Worm (Caenorhabditis elegans) whole organism, midembryonic: ENCODE measurements around the gene clec-22.

Experiments
- T22C8.4 ChIP-seq: fragments of 200-800 bp; sonication (Bioruptor generic); IDR thresholded peaks from 2 replicates; pipeline ENCODE4 v1.3.6; 2022; ENCODE audit warnings: missing genetic modification characterization, missing compliant biosample characterization
- flt-1 ChIP-seq: fragments of 200-800 bp; sonication (Bioruptor generic); IDR thresholded peaks from 2 replicates; pipeline ENCODE4 v1.3.6; 2022; ENCODE audit warnings: missing genetic modification characterization, missing compliant biosample characterization
- klf-2 ChIP-seq: fragments of 200-800 bp; sonication (Bioruptor generic); conservative IDR thresholded peaks from 2 replicates; pipeline ENCODE4 v1.3.6; 2022; ENCODE audit warnings: missing genetic modification reagents, missing genetic modification characterization, missing compliant biosample characterization
- med-1 ChIP-seq: sonication (generic microtip); optimal IDR thresholded peaks from 2 replicates; lab custom pipeline; 2017; ENCODE audit warnings: missing genetic modification characterization, mild to moderate bottlenecking, missing compliant biosample characterization, antibody characterized with exemption, missing genetic modification reagents; ENCODE audit not compliant: insufficient read depth
- ref-1 ChIP-seq: fragments of 200-800 bp; sonication (Bioruptor generic); conservative IDR thresholded peaks from 2 replicates; pipeline ENCODE4 v1.3.6; 2022; ENCODE audit warnings: missing genetic modification reagents, missing genetic modification characterization, missing compliant biosample characterization
- ztf-23 ChIP-seq: fragments of 200-800 bp; sonication (Bioruptor generic); IDR thresholded peaks from 2 replicates; pipeline ENCODE4 v1.3.6; 2022; ENCODE audit warnings: missing genetic modification reagents, missing genetic modification characterization, missing compliant biosample characterization
- ztf-29 ChIP-seq: fragments of 200-800 bp; sonication (Bioruptor generic); IDR thresholded peaks from 2 replicates; pipeline ENCODE4 v1.3.6; 2022; ENCODE audit warnings: missing genetic modification reagents, missing genetic modification characterization, missing compliant biosample characterization

ce11 chrV:16814541-16815207 is 43.6 kb upstream of the clec-22 start:
- TF ChIP-seq klf-2 (GFP tag; lab: Robert Waterston, UW) (no peak), flt-1 (GFP tag; lab: Robert Waterston, UW) (no peak), ref-1 (GFP tag; lab: Robert Waterston, UW) (no peak), ztf-29 (GFP tag; lab: Robert Waterston, UW) (no peak), ztf-23 (GFP tag; lab: Robert Waterston, UW) (no peak), T22C8.4 (GFP tag; lab: Robert Waterston, UW) (no peak), med-1 (GFP tag; lab: Kevin White, UChicago) (no peak)
